Fruit fly (Drosophila melanogaster): ENCODE measurements around the gene poe.
A peak's percentile ranks its signal among the peaks of the same experiment; 100 is the strongest.

DNA sequence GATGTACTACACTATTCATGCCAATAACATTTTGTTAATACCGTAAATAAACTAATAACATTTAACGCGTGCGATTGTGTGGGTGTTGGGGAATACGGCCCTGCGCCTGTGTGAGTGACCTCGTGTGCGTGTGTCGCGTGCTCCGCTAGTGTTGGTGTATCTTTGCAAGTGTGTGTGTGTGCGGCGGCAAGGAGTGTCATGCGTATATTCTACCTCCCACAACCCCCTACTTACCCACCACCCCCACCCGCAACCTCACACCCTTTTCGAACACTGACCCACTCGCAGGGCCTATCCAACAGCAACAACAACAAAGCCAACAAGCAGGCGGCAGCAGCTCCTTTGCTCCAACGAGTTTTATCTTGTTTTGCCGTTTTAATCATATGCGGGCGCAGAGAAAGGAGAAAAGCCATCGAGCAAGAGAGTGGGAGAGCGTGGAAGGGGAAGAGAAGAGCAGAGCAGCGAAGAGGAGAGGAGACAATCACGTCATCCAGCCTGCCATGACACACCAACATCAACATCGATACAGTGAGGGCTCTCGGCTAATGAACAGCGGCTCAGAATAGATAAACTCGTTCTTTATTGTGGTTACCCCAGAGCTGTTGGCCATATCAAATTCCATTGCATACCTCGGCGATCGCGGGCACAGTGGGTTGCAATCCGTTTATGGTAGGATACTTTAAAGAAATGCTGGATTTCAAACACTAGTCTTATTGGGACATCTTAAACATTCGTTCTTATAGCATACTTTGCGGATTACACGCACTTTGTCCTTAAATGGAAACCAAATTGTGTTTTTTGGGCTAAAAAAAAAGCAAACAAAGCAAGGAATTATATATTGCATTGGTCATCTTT, 13.2 kb upstream of the poe start:
- TF ChIP-seq CG6163 (GFP tag; IDR thresholded peaks at IDR 0.05) (no peak; the same call in 1 of the 3 replicates), CG8319 (GFP tag; optimal IDR thresholded peaks at IDR 0.05) (no peak), achi (GFP tag; optimal IDR thresholded peaks at IDR 0.05) (no peak), CG6854 (GFP tag; optimal IDR thresholded peaks at IDR 0.05) (peak; percentile 4), Eip78C (GFP tag) (no peak), CG34406 (GFP tag; optimal IDR thresholded peaks at IDR 0.05) (no peak), CG8632 (GFP tag; optimal IDR thresholded peaks at IDR 0.05) (no peak), fd85E (GFP tag; optimal IDR thresholded peaks at IDR 0.05) (no peak)

All from whole organism, prepupa.